Worm (Caenorhabditis elegans) whole organism, L1 larva: ENCODE data around the gene srw-135.

Experiments
- egl-27 ChIP-seq, 2 experiments: fragments of 150-350 bp in 1 of 2; sonication (generic microtip); optimal IDR thresholded peaks; 3 replicates each; lab custom pipeline; 2017 to 2018; ENCODE audit warnings: missing biosample characterization in 2 of 2, missing genetic modification characterization in 2 of 2, missing genetic modification reagents in 2 of 2
- fos-1 ChIP-seq: fragments of 150-350 bp; optimal IDR thresholded peaks from 2 replicates; lab custom pipeline; 2014; ENCODE audit warnings: missing biosample characterization, missing genetic modification characterization
- irx-1 ChIP-seq: sonication (generic microtip); optimal IDR thresholded peaks from 2 replicates; lab custom pipeline; 2016; ENCODE audit warnings: missing genetic modification characterization, missing compliant biosample characterization
- lsy-2 ChIP-seq, 2 experiments: fragments of 150-350 bp; optimal IDR thresholded peaks; 2 replicates each; lab custom pipeline; 2014; ENCODE audit warnings: missing biosample characterization in 2 of 2, missing genetic modification characterization in 2 of 2
- nhr-12 ChIP-seq: sonication (generic microtip); optimal IDR thresholded peaks from 2 replicates; lab custom pipeline; 2017; ENCODE audit warnings: missing biosample characterization, missing genetic modification characterization
- nhr-28 ChIP-seq: fragments of 150-350 bp; optimal IDR thresholded peaks from 2 replicates; lab custom pipeline; 2014; ENCODE audit warnings: missing biosample characterization, missing genetic modification characterization
- nhr-76 ChIP-seq: sonication (generic microtip); optimal IDR thresholded peaks from 2 replicates; lab custom pipeline; 2017; ENCODE audit warnings: missing biosample characterization, missing genetic modification characterization
- nhr-90 ChIP-seq: sonication (generic microtip); optimal IDR thresholded peaks from 2 replicates; lab custom pipeline; 2016; ENCODE audit warnings: mild to moderate bottlenecking, missing genetic modification characterization, missing compliant biosample characterization; ENCODE audit not compliant: poor library complexity
- snu-23 ChIP-seq: sonication (generic microtip); optimal IDR thresholded peaks from 2 replicates; lab custom pipeline; 2016; ENCODE audit warnings: missing genetic modification characterization, missing compliant biosample characterization
- swsn-7 ChIP-seq: sonication (generic microtip); optimal IDR thresholded peaks from 2 replicates; lab custom pipeline; 2016; ENCODE audit warnings: missing genetic modification characterization, missing compliant biosample characterization
- tbx-2 ChIP-seq: sonication (generic microtip); optimal IDR thresholded peaks from 2 replicates; lab custom pipeline; 2016; ENCODE audit warnings: missing genetic modification characterization, missing compliant biosample characterization
- unc-98 ChIP-seq: fragments of 200-800 bp; sonication (Bioruptor generic); IDR thresholded peaks from 2 replicates; pipeline ENCODE4 v1.3.6; 2022; ENCODE audit warnings: missing genetic modification characterization, missing compliant biosample characterization

DNA sequence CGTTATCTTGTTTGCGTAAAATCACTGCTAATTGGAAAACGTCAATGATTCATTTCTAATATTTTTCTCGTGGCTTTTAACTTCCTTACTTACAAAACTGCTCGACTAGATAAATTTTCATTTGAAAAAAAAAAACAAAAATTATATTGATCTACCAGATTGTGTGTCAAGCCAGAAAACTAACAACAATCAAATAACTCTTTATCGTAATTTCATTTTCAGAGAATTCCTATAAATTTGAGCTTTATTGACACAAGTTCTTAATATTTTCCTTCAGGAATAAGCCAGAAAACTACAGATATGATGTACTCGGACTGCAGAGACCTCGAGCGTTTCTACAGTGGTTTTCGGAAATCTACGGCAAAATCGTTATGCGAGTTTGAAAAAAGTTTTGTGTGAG, 35.0 kb downstream of the srw-135 start, which contains the start of gene srw-124:
- TF ChIP-seq swsn-7 (tag; lab: Kevin White, UChicago): no peak
- no peak for TF ChIP-seq egl-27 (tag; optimal IDR thresholded peaks at IDR 0.05; lab: Kevin White, UChicago)
- TF ChIP-seq snu-23 (GFP tag; lab: Kevin White, UChicago): no peak
- no peak for TF ChIP-seq nhr-90
- TF ChIP-seq irx-1 (tag; lab: Kevin White, UChicago): no peak
- no peak for TF ChIP-seq nhr-12 (tag; lab: Kevin White, UChicago)
- TF ChIP-seq unc-98: no peak
- no peak for TF ChIP-seq tbx-2 (tag; lab: Kevin White, UChicago)
- no peak for TF ChIP-seq lsy-2 (tag; optimal IDR thresholded peaks at IDR 0.05; lab: Kevin White, UChicago)
- TF ChIP-seq nhr-28: no peak
- no peak for TF ChIP-seq nhr-76
- no peak for TF ChIP-seq fos-1 (tag; lab: Kevin White, UChicago)
